Worm (Caenorhabditis elegans): ENCODE data around the gene nlp-70.

DNA sequence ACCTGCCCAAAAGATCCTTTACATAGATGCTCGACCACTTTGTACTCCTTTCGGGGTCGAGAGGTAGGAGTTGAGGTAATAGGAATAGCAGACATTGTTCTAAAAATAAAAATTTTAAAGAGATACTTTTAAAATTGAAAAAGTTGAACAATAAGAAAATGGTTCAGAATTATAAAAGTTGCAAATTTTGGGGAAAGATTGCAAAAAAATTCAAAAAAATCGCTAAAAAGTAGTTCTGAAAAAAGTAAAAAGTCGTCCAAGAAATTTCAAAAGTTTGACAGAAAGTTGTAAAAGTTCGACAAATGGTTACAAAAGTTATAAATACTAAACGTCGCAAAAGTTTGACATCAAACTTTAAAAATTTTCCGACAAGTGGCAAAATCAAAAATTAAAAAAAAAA lies 34.6 kb downstream of the nlp-70 start, which contains the start of gene R02C2.1:
- no peak for TF ChIP-seq Y22D7AL.16 (tag; optimal IDR thresholded peaks at IDR 0.05)
- TF ChIP-seq pha-4 (tag; optimal IDR thresholded peaks at IDR 0.05): no peak
- TF ChIP-seq lin-11 (tag; optimal IDR thresholded peaks at IDR 0.05): no peak
- no peak for TF ChIP-seq fkh-10 (GFP tag; optimal IDR thresholded peaks at IDR 0.05)
- TF ChIP-seq odd-2 (tag; optimal IDR thresholded peaks at IDR 0.05): no peak
- TF ChIP-seq nhr-11 (tag; optimal IDR thresholded peaks at IDR 0.05): no peak
- TF ChIP-seq unc-86 (tag; optimal IDR thresholded peaks at IDR 0.05): no peak

All from whole organism, late embryonic.